Worm (Caenorhabditis elegans): ENCODE data around the gene gsp-2.

gsp-2 gene

ce11 chrIII:7369394-7370024, 33.1 kb downstream of the gsp-2 start (continued):
- TF ChIP-seq F49E8.2 (tag; optimal IDR thresholded peaks at IDR 0.05; ENCODE audit: borderline replicate concordance) (no peak), mes-2 (tag; optimal IDR thresholded peaks at IDR 0.05; ENCODE audit: poor library complexity, severe bottlenecking) (no peak), nhr-48 (tag; optimal IDR thresholded peaks at IDR 0.05) (peak; percentile 38), pqm-1 (tag; optimal IDR thresholded peaks at IDR 0.05) (no peak), gei-8 (GFP tag; optimal IDR thresholded peaks at IDR 0.05) (peak; percentile 34), nhr-102 (tag; optimal IDR thresholded peaks at IDR 0.05) (peak; percentile 68), unc-130 (GFP tag; optimal IDR thresholded peaks at IDR 0.05) (no peak), mxl-3 (GFP tag; optimal IDR thresholded peaks at IDR 0.05) (no peak), nhr-42 (GFP tag; IDR thresholded peaks at IDR 0.05) (no peak), pha-4 (GFP tag; IDR thresholded peaks at IDR 0.05) (no peak), pha-4 (tag; optimal IDR thresholded peaks at IDR 0.05) (no peak), nhr-111 (GFP tag; optimal IDR thresholded peaks at IDR 0.05) (no peak), hlh-11 (tag; optimal IDR thresholded peaks at IDR 0.05) (no peak), zfp-2 (tag; optimal IDR thresholded peaks at IDR 0.05) (no peak), aly-2 (tag; optimal IDR thresholded peaks at IDR 0.05) (no peak), nhr-11 (tag; optimal IDR thresholded peaks at IDR 0.05) (no peak), zfp-3 (GFP tag; conservative IDR thresholded peaks at IDR 0.05) (peak; percentile 70; the same call in 1 of the 2 replicates), ces-1 (GFP tag; optimal IDR thresholded peaks at IDR 0.05) (no peak), snpc-4 (tag; optimal IDR thresholded peaks at IDR 0.05) (no peak), ceh-28 (tag; optimal IDR thresholded peaks at IDR 0.05) (no peak), ztf-11 (tag; optimal IDR thresholded peaks at IDR 0.05) (no peak), Y75B8A.6 (GFP tag; IDR thresholded peaks at IDR 0.05) (0 out of 2 replicates have a peak, but pooled peaks have one; percentile 51), ceh-82 (tag; optimal IDR thresholded peaks at IDR 0.05) (no peak), lsy-2 (tag; optimal IDR thresholded peaks at IDR 0.05) (peak in 1 of 2 experiments; percentile 53), jun-1 (tag; optimal IDR thresholded peaks at IDR 0.05) (no peak), hlh-30 (tag; optimal IDR thresholded peaks at IDR 0.05; ENCODE audit: insufficient read depth) (no peak), dmd-8 (GFP tag; IDR thresholded peaks at IDR 0.05) (no peak), madf-5 (GFP tag; IDR thresholded peaks at IDR 0.05) (no peak), egl-43 (GFP tag; IDR thresholded peaks at IDR 0.05) (no peak), ceh-20 (GFP tag; IDR thresholded peaks at IDR 0.05) (no peak), F37D6.2 (tag; optimal IDR thresholded peaks at IDR 0.05) (no peak), fos-1 (tag; optimal IDR thresholded peaks at IDR 0.05) (no peak), spr-1 (tag; optimal IDR thresholded peaks at IDR 0.05) (no peak), dpl-1 (GFP tag; optimal IDR thresholded peaks at IDR 0.05) (no peak), sdz-12 (GFP tag; optimal IDR thresholded peaks at IDR 0.05) (peak; percentile 83), daf-19 (GFP tag; conservative IDR thresholded peaks at IDR 0.05) (no peak), mxl-2 (GFP tag; conservative IDR thresholded peaks at IDR 0.05) (no peak), tag-97 (GFP tag; IDR thresholded peaks at IDR 0.05) (no peak), nhr-25 (tag; optimal IDR thresholded peaks at IDR 0.05; ENCODE audit: borderline replicate concordance, insufficient read depth) (no peak), nhr-77 (tag; optimal IDR thresholded peaks at IDR 0.05) (no peak), lin-29 (GFP tag; IDR thresholded peaks at IDR 0.05) (no peak), lin-1 (GFP tag; IDR thresholded peaks at IDR 0.05) (no peak), nhr-6 (tag; optimal IDR thresholded peaks at IDR 0.05) (no peak), spr-3 (GFP tag; optimal IDR thresholded peaks at IDR 0.05) (no peak), dve-1 (tag; optimal IDR thresholded peaks at IDR 0.05; ENCODE audit: insufficient read depth) (peak; percentile 1), saeg-2 (GFP tag; IDR thresholded peaks at IDR 0.05) (no peak), nhr-10 (tag; optimal IDR thresholded peaks at IDR 0.05) (no peak), ceh-44 (GFP tag; IDR thresholded peaks at IDR 0.05) (no peak), F26F4.8 (GFP tag; conservative IDR thresholded peaks at IDR 0.05) (no peak), D1046.2 (GFP tag; IDR thresholded peaks at IDR 0.05) (peak; percentile 85), arid-1 (GFP tag; conservative IDR thresholded peaks at IDR 0.05) (no peak)

All from whole organism, L4 larva.